Fruit fly (Drosophila melanogaster) whole organism, embryonic: Measurements from ENCODE around the gene Pkg21D.

Experiments used
- ATbp ChIP-seq: fragments of 200-800 bp; sonication (Bioruptor generic); optimal IDR thresholded peaks from 2 replicates; lab custom pipeline; 2017; ENCODE audit warnings: missing biosample characterization, mild to moderate bottlenecking, missing genetic modification characterization, missing genetic modification reagents
- Atf6 ChIP-seq: fragments of 200-800 bp; sonication (Bioruptor generic); IDR thresholded peaks from 2 replicates; pipeline ENCODE4 v1.3.6; 2022; ENCODE audit warnings: missing biosample characterization, missing genetic modification characterization
- Bgb ChIP-seq: fragments of 200-800 bp; sonication (Bioruptor generic); IDR thresholded peaks from 2 replicates; pipeline ENCODE4 v1.3.6; 2022; ENCODE audit warnings: missing biosample characterization, missing genetic modification characterization; ENCODE audit not compliant: partially characterized antibody
- CG10366 ChIP-seq: fragments of 200-800 bp; sonication (Bioruptor generic); IDR thresholded peaks from 2 replicates; pipeline ENCODE4 v1.3.6; 2022; ENCODE audit warnings: missing biosample characterization, missing genetic modification characterization
- CG12219 ChIP-seq: fragments of 200-800 bp; sonication (Bioruptor generic); optimal IDR thresholded peaks from 3 replicates; lab custom pipeline; 2018; ENCODE audit warnings: missing biosample characterization, mild to moderate bottlenecking, missing genetic modification characterization
- CG12659 ChIP-seq: fragments of 200-800 bp; sonication (Bioruptor generic); optimal IDR thresholded peaks from 3 replicates; lab custom pipeline; 2017; ENCODE audit warnings: mild to moderate bottlenecking, missing biosample characterization, missing genetic modification reagents, missing genetic modification characterization
- CG14014 ChIP-seq: fragments of 200-800 bp; sonication (Bioruptor generic); IDR thresholded peaks from 2 replicates; pipeline ENCODE4 v1.3.6; 2022; ENCODE audit warnings: missing biosample characterization, missing genetic modification characterization
- CG15514 ChIP-seq: fragments of 200-800 bp; sonication (Bioruptor generic); optimal IDR thresholded peaks from 3 replicates; lab custom pipeline; 2017; ENCODE audit warnings: missing biosample characterization, missing genetic modification characterization, mild to moderate bottlenecking, moderate library complexity, missing genetic modification reagents
- CG1603 ChIP-seq: fragments of 200-800 bp; sonication (Bioruptor generic); optimal IDR thresholded peaks from 2 replicates; lab custom pipeline; 2019; ENCODE audit warnings: missing biosample characterization, mild to moderate bottlenecking, missing genetic modification characterization, moderate library complexity
- CG16779 ChIP-seq: fragments of 200-800 bp; sonication (Bioruptor generic); IDR thresholded peaks from 2 replicates; pipeline ENCODE4 v1.3.6; 2022; ENCODE audit warnings: missing biosample characterization, missing genetic modification characterization
- CG16863 ChIP-seq: fragments of 200-800 bp; sonication (Bioruptor generic); optimal IDR thresholded peaks from 3 replicates; lab custom pipeline; 2016; ENCODE audit warnings: missing biosample characterization, missing genetic modification characterization
- CG3281 ChIP-seq: fragments of 200-800 bp; sonication (Bioruptor generic); optimal IDR thresholded peaks from 3 replicates; lab custom pipeline; 2017; ENCODE audit warnings: missing biosample characterization, mild to moderate bottlenecking, missing genetic modification characterization
- CG5180 ChIP-seq: fragments of 200-800 bp; sonication (Bioruptor generic); optimal IDR thresholded peaks from 3 replicates; lab custom pipeline; 2017; ENCODE audit warnings: missing biosample characterization, missing genetic modification characterization, mild to moderate bottlenecking, moderate library complexity, missing genetic modification reagents
- CG6254 ChIP-seq: fragments of 200-800 bp; sonication (Bioruptor generic); optimal IDR thresholded peaks from 3 replicates; lab custom pipeline; 2017; ENCODE audit warnings: mild to moderate bottlenecking, missing biosample characterization, missing genetic modification reagents, missing genetic modification characterization
- CG6813 ChIP-seq: fragments of 200-800 bp; sonication (Bioruptor generic); optimal IDR thresholded peaks from 2 replicates; lab custom pipeline; 2017; ENCODE audit warnings: missing biosample characterization, missing genetic modification characterization, mild to moderate bottlenecking, moderate library complexity, missing genetic modification reagents
- CG7556 ChIP-seq: fragments of 200-800 bp; sonication (Bioruptor generic); optimal IDR thresholded peaks from 2 replicates; lab custom pipeline; 2017; ENCODE audit warnings: missing biosample characterization, mild to moderate bottlenecking, missing genetic modification characterization
- CG8765 ChIP-seq: fragments of 200-800 bp; sonication (Bioruptor generic); IDR thresholded peaks from 2 replicates; pipeline ENCODE4 v1.3.6; 2022; ENCODE audit warnings: missing biosample characterization, missing genetic modification characterization
- CG9609 ChIP-seq: fragments of 200-800 bp; sonication (Bioruptor generic); optimal IDR thresholded peaks from 3 replicates; lab custom pipeline; 2016; ENCODE audit warnings: missing biosample characterization, missing genetic modification characterization
- CTCF ChIP-seq: fragments of 200-800 bp; sonication (Bioruptor generic); optimal IDR thresholded peaks from 2 replicates; lab custom pipeline; 2017; ENCODE audit warnings: missing biosample characterization, mild to moderate bottlenecking, missing genetic modification characterization, moderate library complexity
- Dek ChIP-seq: fragments of 200-800 bp; sonication (Bioruptor generic); optimal IDR thresholded peaks from 3 replicates; lab custom pipeline; 2019; ENCODE audit warnings: missing biosample characterization, mild to moderate bottlenecking, missing genetic modification characterization, moderate library complexity
- NFAT ChIP-seq: fragments of 200-800 bp; sonication (Bioruptor generic); IDR thresholded peaks from 2 replicates; pipeline ENCODE4 v1.3.6; 2022; ENCODE audit warnings: missing biosample characterization, missing genetic modification characterization
- Optix ChIP-seq: fragments of 200-800 bp; sonication (Bioruptor generic); IDR thresholded peaks from 3 replicates; pipeline ENCODE4 v1.3.6; 2022; ENCODE audit warnings: missing biosample characterization, missing genetic modification characterization
- TFAM ChIP-seq: fragments of 200-800 bp; sonication (Bioruptor generic); optimal IDR thresholded peaks from 2 replicates; lab custom pipeline; 2017; ENCODE audit warnings: missing biosample characterization, missing genetic modification characterization, inconsistent platforms
- Vsx1 ChIP-seq: fragments of 200-800 bp; sonication (Bioruptor generic); optimal IDR thresholded peaks from 2 replicates; lab custom pipeline; 2017; ENCODE audit warnings: missing biosample characterization, mild to moderate bottlenecking, missing genetic modification characterization, missing genetic modification reagents
- YL-1 ChIP-seq: fragments of 200-800 bp; sonication (Bioruptor generic); optimal IDR thresholded peaks from 3 replicates; lab custom pipeline; 2017; ENCODE audit warnings: missing biosample characterization, mild to moderate bottlenecking, missing genetic modification characterization
- abd-A ChIP-seq: fragments of 200-800 bp; sonication (Bioruptor generic); optimal IDR thresholded peaks from 3 replicates; lab custom pipeline; 2019; ENCODE audit warnings: missing biosample characterization, mild to moderate bottlenecking, missing genetic modification characterization, moderate library complexity
- ara ChIP-seq: fragments of 200-800 bp; sonication (Bioruptor generic); IDR thresholded peaks from 2 replicates; pipeline ENCODE4 v1.3.6; 2022; ENCODE audit warnings: missing biosample characterization, missing genetic modification characterization
- az2 ChIP-seq: fragments of 200-800 bp; sonication (Bioruptor generic); optimal IDR thresholded peaks from 3 replicates; lab custom pipeline; 2016; ENCODE audit warnings: missing biosample characterization, missing genetic modification characterization
- bowl ChIP-seq: fragments of 200-800 bp; sonication (Bioruptor generic); IDR thresholded peaks from 2 replicates; pipeline ENCODE4 v1.3.6; 2022; ENCODE audit warnings: missing biosample characterization, missing genetic modification characterization
- br ChIP-seq: fragments of >200 bp; optimal IDR thresholded peaks from 2 replicates; lab custom pipeline; 2017
- bsh ChIP-seq, 2 experiments: fragments of 200-800 bp; sonication (Bioruptor generic); optimal IDR thresholded peaks; 2 replicates each; lab custom pipeline; 2017 to 2018; ENCODE audit warnings: mild to moderate bottlenecking in 2 of 2, missing biosample characterization in 2 of 2, missing genetic modification characterization in 2 of 2, moderate library complexity in 1 of 2
- caup ChIP-seq: fragments of 200-800 bp; sonication (Bioruptor generic); optimal IDR thresholded peaks from 3 replicates; lab custom pipeline; 2017; ENCODE audit warnings: missing biosample characterization, mild to moderate bottlenecking, missing genetic modification characterization, moderate library complexity; ENCODE audit not compliant: severe bottlenecking
- chif ChIP-seq, 2 experiments: fragments of 200-800 bp; sonication (Bioruptor generic); optimal IDR thresholded peaks; 3 replicates each; lab custom pipeline; 2016; ENCODE audit warnings: missing biosample characterization in 2 of 2, missing genetic modification characterization in 2 of 2
- crp ChIP-seq, 2 experiments: fragments of 200-800 bp; sonication (Bioruptor generic); optimal IDR thresholded peaks; 2 replicates in 1 of 2; 3 replicates in 1 of 2; lab custom pipeline; 2017; ENCODE audit warnings: missing biosample characterization in 2 of 2, missing genetic modification characterization in 2 of 2, mild to moderate bottlenecking in 1 of 2, moderate library complexity in 1 of 2
- cwo ChIP-seq: fragments of 200-800 bp; sonication (Bioruptor generic); optimal IDR thresholded peaks from 3 replicates; lab custom pipeline; 2017; ENCODE audit warnings: missing biosample characterization, missing genetic modification characterization, mild to moderate bottlenecking, moderate library complexity, missing genetic modification reagents
- dmrt99B ChIP-seq: fragments of 200-800 bp; sonication (Bioruptor generic); optimal IDR thresholded peaks from 2 replicates; lab custom pipeline; 2018; ENCODE audit warnings: missing biosample characterization, mild to moderate bottlenecking, missing genetic modification characterization, moderate library complexity
- ewg ChIP-seq: fragments of 200-800 bp; sonication (Bioruptor generic); optimal IDR thresholded peaks from 3 replicates; lab custom pipeline; 2017; ENCODE audit warnings: mild to moderate bottlenecking, missing biosample characterization, missing genetic modification reagents, missing genetic modification characterization
- ftz-f1 ChIP-seq: fragments of 200-800 bp; sonication (Bioruptor generic); optimal IDR thresholded peaks from 2 replicates; lab custom pipeline; 2016; ENCODE audit warnings: missing biosample characterization, missing genetic modification characterization
- gcm2 ChIP-seq: fragments of 200-800 bp; sonication (Bioruptor generic); optimal IDR thresholded peaks from 2 replicates; lab custom pipeline; 2016; ENCODE audit warnings: missing biosample characterization, missing genetic modification characterization
- hkb ChIP-seq, 2 experiments: fragments of 200-800 bp in 1 of 2; fragments of >200 bp in 1 of 2; sonication (Bioruptor generic) in 1 of 2; IDR thresholded peaks in 1 of 2; optimal IDR thresholded peaks in 1 of 2; 2 replicates each; pipeline versions ENCODE4 v1.3.6 to Lab custom; 2017 to 2022; ENCODE audit warnings: missing biosample characterization in 1 of 2, missing genetic modification characterization in 1 of 2
- odd ChIP-seq: fragments of 200-800 bp; sonication (Bioruptor generic); optimal IDR thresholded peaks from 2 replicates; lab custom pipeline; 2017; ENCODE audit warnings: missing biosample characterization, mild to moderate bottlenecking, missing genetic modification characterization
- peb ChIP-seq: fragments of 200-800 bp; sonication (Bioruptor generic); IDR thresholded peaks from 2 replicates; pipeline ENCODE4 v1.3.6; 2022; ENCODE audit warnings: missing biosample characterization, missing genetic modification characterization
- run ChIP-seq: fragments of 200-800 bp; sonication (Bioruptor generic); optimal IDR thresholded peaks from 3 replicates; lab custom pipeline; 2018; ENCODE audit warnings: missing biosample characterization, mild to moderate bottlenecking, missing genetic modification characterization
- scrt ChIP-seq: fragments of 200-800 bp; sonication (Bioruptor generic); optimal IDR thresholded peaks from 2 replicates; lab custom pipeline; 2018; ENCODE audit warnings: missing biosample characterization, mild to moderate bottlenecking, missing genetic modification characterization, moderate library complexity
- sens ChIP-seq: fragments of 200-800 bp; sonication (Bioruptor generic); peaks from one replicate; lab custom pipeline; 2016; ENCODE audit warnings: missing biosample characterization, missing genetic modification characterization
- slbo ChIP-seq: fragments of 200-800 bp; sonication (Bioruptor generic); IDR thresholded peaks from 2 replicates; pipeline ENCODE4 v1.3.6; 2022; ENCODE audit warnings: missing biosample characterization, missing genetic modification characterization
- tll ChIP-seq, 2 experiments: fragments of 200-800 bp in 1 of 2; fragments of >200 bp in 1 of 2; sonication (Bioruptor generic) in 1 of 2; optimal IDR thresholded peaks; 2 replicates each; lab custom pipeline; 2017 to 2019; ENCODE audit warnings: missing biosample characterization in 2 of 2, missing genetic modification characterization in 2 of 2, mild to moderate bottlenecking in 1 of 2, moderate library complexity in 1 of 2
- toy ChIP-seq: fragments of 200-800 bp; sonication (Bioruptor generic); IDR thresholded peaks from 2 replicates; pipeline ENCODE4 v1.3.6; 2022; ENCODE audit warnings: missing biosample characterization, missing genetic modification characterization
- twi ChIP-seq: fragments of 200-800 bp; optimal IDR thresholded peaks from 2 replicates; lab custom pipeline; 2019; ENCODE audit warnings: missing biosample characterization, mild to moderate bottlenecking, missing genetic modification characterization, moderate library complexity
- zen2 ChIP-seq: fragments of 200-800 bp; sonication (Bioruptor generic); IDR thresholded peaks from 3 replicates; pipeline ENCODE4 v1.3.6; 2022; ENCODE audit warnings: missing biosample characterization, missing genetic modification characterization; ENCODE audit not compliant: partially characterized antibody

Gene Pkg21D

dm6 chr2L:745785-746184 lies 44.8 kb downstream of the Pkg21D start (continued):
- no peak for TF ChIP-seq peb (GFP tag; lab: Robert Waterston, UW)
- TF ChIP-seq chif (GFP tag; optimal IDR thresholded peaks at IDR 0.05; lab: Kevin White, UChicago) = no peak
- TF ChIP-seq odd = no peak
- TF ChIP-seq scrt (GFP tag; lab: Kevin White, UChicago) = peak; percentile 92
- TF ChIP-seq Vsx1 (GFP tag; lab: Kevin White, UChicago) = no peak
- TF ChIP-seq CG3281 (GFP tag; lab: Kevin White, UChicago) = no peak
- peak in 1 of 2 experiments; percentile 52 for TF ChIP-seq crp (GFP tag; optimal IDR thresholded peaks at IDR 0.05; lab: Kevin White, UChicago)
- TF ChIP-seq dmrt99B (tag; lab: Kevin White, UChicago) = peak; percentile 27
- peak; percentile 2 for TF ChIP-seq CG5180
- no peak for TF ChIP-seq bsh (GFP tag; optimal IDR thresholded peaks at IDR 0.05; lab: Kevin White, UChicago)
- peak; percentile 24 for TF ChIP-seq az2 (GFP tag; lab: Kevin White, UChicago)
- TF ChIP-seq CG12219 (GFP tag; lab: Kevin White, UChicago) = peak; percentile 21
- TF ChIP-seq CTCF (GFP tag; lab: Kevin White, UChicago) = peak; percentile 67
- no peak for TF ChIP-seq CG8765 (GFP tag; lab: Robert Waterston, UW)
- no peak for TF ChIP-seq Dek (tag; lab: Kevin White, UChicago)
- TF ChIP-seq CG16863 = no peak
- no peak for TF ChIP-seq toy (GFP tag; lab: Robert Waterston, UW)
- no peak for TF ChIP-seq cwo (GFP tag; lab: Kevin White, UChicago)
- no peak for TF ChIP-seq tll (GFP tag; optimal IDR thresholded peaks at IDR 0.05; lab: Kevin White, UChicago)
- no peak for TF ChIP-seq Atf6 (GFP tag; lab: Robert Waterston, UW)
- TF ChIP-seq abd-A (tag; lab: Kevin White, UChicago) = peak; percentile 40
- no peak for TF ChIP-seq twi
- TF ChIP-seq gcm2 (GFP tag; lab: Kevin White, UChicago) = no peak
- no peak for TF ChIP-seq YL-1 (GFP tag; lab: Kevin White, UChicago)
- 0 out of 2 replicates have a peak, but pooled peaks have one; percentile 53 for TF ChIP-seq ara (GFP tag; lab: Robert Waterston, UW)
- TF ChIP-seq slbo (GFP tag; lab: Robert Waterston, UW) = 0 out of 2 replicates have a peak, but pooled peaks have one; percentile 15
- TF ChIP-seq ewg (GFP tag; lab: Kevin White, UChicago) = no peak
- TF ChIP-seq hkb (optimal IDR thresholded peaks at IDR 0.05; lab: Kevin White, UChicago) = no peak
- TF ChIP-seq hkb (GFP tag; IDR thresholded peaks at IDR 0.05; lab: Robert Waterston, UW) = no peak
- TF ChIP-seq CG6254 (GFP tag; lab: Kevin White, UChicago) = peak; percentile 98
- TF ChIP-seq CG15514 (GFP tag; lab: Kevin White, UChicago) = peak; percentile 33
- no peak for TF ChIP-seq CG1603
- 0 out of 3 replicates have a peak, but pooled peaks have one; percentile 24 for TF ChIP-seq Optix (GFP tag; lab: Robert Waterston, UW)
- peak; percentile 40 for TF ChIP-seq CG10366 (GFP tag; lab: Robert Waterston, UW)
- peak; percentile 5 for TF ChIP-seq ATbp
- no peak for TF ChIP-seq CG9609 (GFP tag; lab: Kevin White, UChicago)
- TF ChIP-seq br (lab: Kevin White, UChicago) = no peak
- peak; percentile 28 for TF ChIP-seq caup
- TF ChIP-seq zen2 (GFP tag; lab: Robert Waterston, UW) = no peak
- TF ChIP-seq Bgb (GFP tag; lab: Robert Waterston, UW) = no peak
- TF ChIP-seq sens (GFP tag; lab: Kevin White, UChicago) = peak; percentile 83
- no peak for TF ChIP-seq ftz-f1 (GFP tag; lab: Kevin White, UChicago)
- TF ChIP-seq run (tag; lab: Kevin White, UChicago) = no peak
- TF ChIP-seq CG7556 (GFP tag; lab: Kevin White, UChicago) = peak; percentile 8
- TF ChIP-seq CG12659 (GFP tag; lab: Kevin White, UChicago) = no peak
- TF ChIP-seq TFAM = no peak
- no peak for TF ChIP-seq NFAT
- peak; percentile 14 for TF ChIP-seq CG6813 (GFP tag; lab: Kevin White, UChicago)
- TF ChIP-seq CG14014 = no peak
- no peak for TF ChIP-seq bowl
- TF ChIP-seq CG16779 (GFP tag; lab: Robert Waterston, UW) = no peak
